Worm (Caenorhabditis elegans) whole organism, late embryonic: ENCODE measurements around the gene B0218.5.
A peak's percentile ranks its signal among the peaks of the same experiment; 100 is the strongest.

Experiments
- C08G9.2 ChIP-seq: sonication (generic microtip); optimal IDR thresholded peaks from 2 replicates; lab custom pipeline; 2016; ENCODE audit warnings: mild to moderate bottlenecking, missing genetic modification characterization, moderate library complexity, missing compliant biosample characterization
- ama-1 ChIP-seq: fragments of 150-350 bp; optimal IDR thresholded peaks from 2 replicates; lab custom pipeline; 2014
- dmd-4 ChIP-seq: sonication (generic microtip); optimal IDR thresholded peaks from 2 replicates; lab custom pipeline; 2016; ENCODE audit warnings: borderline replicate concordance, missing genetic modification characterization, missing compliant biosample characterization
- elt-2 ChIP-seq: sonication (generic microtip); optimal IDR thresholded peaks from 2 replicates; lab custom pipeline; 2016; ENCODE audit warnings: missing genetic modification reagents, missing genetic modification characterization, missing compliant biosample characterization
- hlh-13 ChIP-seq: fragments of 200-800 bp; sonication (Bioruptor generic); optimal IDR thresholded peaks from 2 replicates; lab custom pipeline; 2018; ENCODE audit warnings: mild to moderate bottlenecking, missing genetic modification characterization, missing compliant biosample characterization
- pag-3 ChIP-seq: sonication (generic microtip); optimal IDR thresholded peaks from 2 replicates; lab custom pipeline; 2016; ENCODE audit warnings: missing compliant biosample characterization, missing genetic modification characterization, borderline replicate concordance
- pqm-1 ChIP-seq: sonication (generic microtip); optimal IDR thresholded peaks from 2 replicates; lab custom pipeline; 2016; ENCODE audit warnings: missing genetic modification characterization, missing compliant biosample characterization
- rnt-1 ChIP-seq: sonication (generic microtip); optimal IDR thresholded peaks from 2 replicates; lab custom pipeline; 2016; ENCODE audit warnings: missing genetic modification characterization, missing compliant biosample characterization
- sdc-2 ChIP-seq: sonication (generic microtip); optimal IDR thresholded peaks from 2 replicates; lab custom pipeline; 2016; ENCODE audit warnings: missing genotype, missing genetic modification characterization, missing compliant biosample characterization
- unc-55 ChIP-seq: sonication (generic microtip); optimal IDR thresholded peaks from 2 replicates; lab custom pipeline; 2017; ENCODE audit warnings: missing biosample characterization, missing genetic modification reagents, missing genetic modification characterization
- unc-86 ChIP-seq: sonication (generic microtip); optimal IDR thresholded peaks from 2 replicates; lab custom pipeline; 2016; ENCODE audit warnings: missing genetic modification characterization, missing compliant biosample characterization

ce11 chrIV:8163687-8164086 is 6.6 kb upstream of the B0218.5 start, which contains the start of gene clec-51:
- TF ChIP-seq unc-55 (GFP tag; lab: Kevin White, UChicago) (no peak), elt-2 (peak; percentile 4), C08G9.2 (tag; lab: Kevin White, UChicago) (no peak), pqm-1 (tag; lab: Kevin White, UChicago) (no peak), rnt-1 (tag; lab: Kevin White, UChicago) (no peak), pag-3 (no peak), dmd-4 (tag; lab: Kevin White, UChicago) (no peak), ama-1 (lab: Kevin White, UChicago) (no peak), unc-86 (tag; lab: Kevin White, UChicago) (no peak), hlh-13 (GFP tag; lab: Kevin White, UChicago) (no peak), sdc-2 (tag; lab: Kevin White, UChicago) (no peak)
